Fruit fly (Drosophila melanogaster): Measurements from ENCODE around the gene Obp99b.

Gene Obp99b

dm6 chr3R:29762297-29762696 is 45.6 kb upstream of the Obp99b start:
- TF ChIP-seq Hr83 (GFP tag; optimal IDR thresholded peaks at IDR 0.05; ENCODE audit: poor library complexity, severe bottlenecking) (no peak), foxo (GFP tag; optimal IDR thresholded peaks at IDR 0.05) (peak in 1 of 2 experiments; percentile 53), br (GFP tag; optimal IDR thresholded peaks at IDR 0.05) (peak; percentile 15), lola (GFP tag; optimal IDR thresholded peaks at IDR 0.05) (no peak), dmrt93B (GFP tag; optimal IDR thresholded peaks at IDR 0.05) (peak; percentile 43), fru (GFP tag; optimal IDR thresholded peaks at IDR 0.05) (peak; percentile 41), Sp1 (GFP tag; optimal IDR thresholded peaks at IDR 0.05) (peak; percentile 38), HLH106 (tag; optimal IDR thresholded peaks at IDR 0.05) (peak; percentile 53), Dif (GFP tag; optimal IDR thresholded peaks at IDR 0.05; ENCODE audit: partially characterized antibody) (no peak), woc (GFP tag; optimal IDR thresholded peaks at IDR 0.05) (peak; percentile 8), sage (GFP tag; optimal IDR thresholded peaks at IDR 0.05) (peak; percentile 16)

dm6 chr3R:29761569-29761968 is 44.9 kb upstream of the Obp99b start:
- TF ChIP-seq Mio (GFP tag; optimal IDR thresholded peaks at IDR 0.05) (no peak), Rel (GFP tag; optimal IDR thresholded peaks at IDR 0.05) (no peak), Rel (tag; optimal IDR thresholded peaks at IDR 0.05) (peak; percentile 49)

- no peak for TF ChIP-seq Rel (GFP tag; optimal IDR thresholded peaks at IDR 0.05)
- TF ChIP-seq Rel (tag; optimal IDR thresholded peaks at IDR 0.05): no peak
- no peak for TF ChIP-seq woc (GFP tag; optimal IDR thresholded peaks at IDR 0.05)
- no peak for TF ChIP-seq Abd-B (GFP tag; optimal IDR thresholded peaks at IDR 0.05)
- TF ChIP-seq tai (GFP tag; optimal IDR thresholded peaks at IDR 0.05): no peak
- no peak for TF ChIP-seq lola (GFP tag; optimal IDR thresholded peaks at IDR 0.05)
- TF ChIP-seq pan (optimal IDR thresholded peaks at IDR 0.05): no peak
- no peak for TF ChIP-seq dl (GFP tag; optimal IDR thresholded peaks at IDR 0.05; ENCODE audit: insufficient read depth in 1 of 2, partially characterized antibody in 2 of 2)
- no peak for TF ChIP-seq h (GFP tag; optimal IDR thresholded peaks at IDR 0.05)
- TF ChIP-seq N (GFP tag; optimal IDR thresholded peaks at IDR 0.05): no peak
- TF ChIP-seq foxo (GFP tag; optimal IDR thresholded peaks at IDR 0.05): no peak
- no peak for TF ChIP-seq HLH106 (tag; optimal IDR thresholded peaks at IDR 0.05)
- TF ChIP-seq CrebA (GFP tag; optimal IDR thresholded peaks at IDR 0.05; ENCODE audit: borderline replicate concordance): no peak
- TF ChIP-seq dmrt93B (GFP tag; optimal IDR thresholded peaks at IDR 0.05): no peak
- TF ChIP-seq CG32264 (GFP tag; optimal IDR thresholded peaks at IDR 0.05): no peak
- no peak for TF ChIP-seq GATAd (GFP tag; optimal IDR thresholded peaks at IDR 0.05)
- no peak for TF ChIP-seq ey (GFP tag; optimal IDR thresholded peaks at IDR 0.05)
Measured at dm6 chr3R:29760042-29760441, 43.3 kb upstream of the Obp99b start.

dm6 chr3R:29758734-29759131 is 42.0 kb upstream of the Obp99b start:
- TF ChIP-seq GATAd (GFP tag; optimal IDR thresholded peaks at IDR 0.05): no peak
- TF ChIP-seq HLH106 (tag; optimal IDR thresholded peaks at IDR 0.05): no peak
- no peak for TF ChIP-seq N (GFP tag; optimal IDR thresholded peaks at IDR 0.05)
- no peak for TF ChIP-seq dmrt93B (GFP tag; optimal IDR thresholded peaks at IDR 0.05)
- no peak for TF ChIP-seq lola (GFP tag; optimal IDR thresholded peaks at IDR 0.05)
- TF ChIP-seq foxo (GFP tag; optimal IDR thresholded peaks at IDR 0.05): no peak
- TF ChIP-seq jim (GFP tag; optimal IDR thresholded peaks at IDR 0.05): no peak
- TF ChIP-seq psq (GFP tag; optimal IDR thresholded peaks at IDR 0.05): no peak
- TF ChIP-seq Vsx2 (GFP tag; optimal IDR thresholded peaks at IDR 0.05; ENCODE audit: partially characterized antibody): no peak
- TF ChIP-seq Hnf4 (GFP tag; optimal IDR thresholded peaks at IDR 0.05): no peak
- no peak for TF ChIP-seq tai (GFP tag; optimal IDR thresholded peaks at IDR 0.05)

dm6 chr3R:29758129-29758733 is 41.5 kb upstream of the Obp99b start:
- TF ChIP-seq CG9705 (GFP tag; optimal IDR thresholded peaks at IDR 0.05): no peak
- peak in 1 of 2 experiments; percentile 27 for TF ChIP-seq foxo (GFP tag; optimal IDR thresholded peaks at IDR 0.05)
- peak; percentile 34 for TF ChIP-seq fru (GFP tag; optimal IDR thresholded peaks at IDR 0.05)
- TF ChIP-seq psq (GFP tag; optimal IDR thresholded peaks at IDR 0.05): no peak
- TF ChIP-seq sage (GFP tag; optimal IDR thresholded peaks at IDR 0.05): no peak
- no peak for TF ChIP-seq dmrt93B (GFP tag; optimal IDR thresholded peaks at IDR 0.05)
- TF ChIP-seq sv (GFP tag; optimal IDR thresholded peaks at IDR 0.05): no peak
- no peak for TF ChIP-seq Hr78 (GFP tag; optimal IDR thresholded peaks at IDR 0.05)
- peak; percentile 71 for TF ChIP-seq Dfd (GFP tag; optimal IDR thresholded peaks at IDR 0.05)
- TF ChIP-seq rgr (GFP tag; optimal IDR thresholded peaks at IDR 0.05): peak; percentile 22

Data from whole organism, wandering third instar larva.